Worm (Caenorhabditis elegans): ENCODE results near the gene F15G9.1.

DNA sequence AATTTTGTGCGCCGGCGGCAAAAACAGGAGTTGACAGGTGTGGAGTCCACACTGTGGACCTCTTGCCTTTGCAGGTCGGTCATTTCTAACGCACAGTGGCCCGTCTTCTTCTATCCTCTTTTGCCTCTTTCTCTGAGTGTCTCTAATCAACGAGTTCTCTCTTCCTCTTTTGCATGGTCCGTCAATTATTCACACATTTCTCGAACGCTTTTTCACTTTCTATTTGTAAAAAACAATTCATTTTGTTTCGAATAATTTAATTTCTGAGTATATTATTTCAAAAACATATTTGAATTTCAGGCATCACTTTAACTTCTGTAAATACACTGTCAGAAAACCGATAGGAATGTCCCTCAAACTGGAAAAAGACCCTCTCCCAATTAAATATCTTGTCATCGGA, 50.8 kb downstream of the F15G9.1 start, which contains the start of gene T09B9.1:
- TF ChIP-seq tab-1 (GFP tag; IDR thresholded peaks at IDR 0.05): no peak
- no peak for TF ChIP-seq med-1 (GFP tag; optimal IDR thresholded peaks at IDR 0.05; ENCODE audit: insufficient read depth)
- no peak for TF ChIP-seq flt-1 (GFP tag; IDR thresholded peaks at IDR 0.05)
- TF ChIP-seq ref-1 (GFP tag; conservative IDR thresholded peaks at IDR 0.05): no peak
- no peak for TF ChIP-seq ztf-29 (GFP tag; IDR thresholded peaks at IDR 0.05)
